Worm (Caenorhabditis elegans): ENCODE measurements around the gene srh-167.

- no peak for TF ChIP-seq K11D2.4 (GFP tag; IDR thresholded peaks at IDR 0.05)
- no peak for TF ChIP-seq ceh-58 (GFP tag; IDR thresholded peaks at IDR 0.05)
- no peak for TF ChIP-seq ztf-3 (GFP tag; optimal IDR thresholded peaks at IDR 0.05)
- TF ChIP-seq snpc-4 (GFP tag; optimal IDR thresholded peaks at IDR 0.05): no peak
- no peak for TF ChIP-seq snpc-4 (tag; optimal IDR thresholded peaks at IDR 0.05)
- TF ChIP-seq C17E4.6 (GFP tag; IDR thresholded peaks at IDR 0.05): no peak
- no peak for TF ChIP-seq ama-1 (optimal IDR thresholded peaks at IDR 0.05)
- no peak for TF ChIP-seq ama-1 (GFP tag; optimal IDR thresholded peaks at IDR 0.05)
- no peak for TF ChIP-seq unc-130 (GFP tag; optimal IDR thresholded peaks at IDR 0.05)
Measured at ce11 chrV:16333412-16333811, at the start of gene srh-167.

Measured in whole organism, young adult.